Worm (Caenorhabditis elegans): Measurements from ENCODE around the gene C47E8.9.
A peak's percentile ranks its signal among the peaks of the same experiment; 100 is the strongest.

The C47E8.9 gene

ce11 chrV:14620311-14620710, 42.8 kb upstream of the C47E8.9 start:
- TF ChIP-seq zim-3 (tag; optimal IDR thresholded peaks at IDR 0.05) (no peak), pbrm-1 (GFP tag; IDR thresholded peaks at IDR 0.05) (no peak), F39B2.1 (GFP tag; IDR thresholded peaks at IDR 0.05) (no peak), snpc-4 (GFP tag; optimal IDR thresholded peaks at IDR 0.05) (no peak), snpc-4 (tag; optimal IDR thresholded peaks at IDR 0.05) (no peak), dox-1 (GFP tag; IDR thresholded peaks at IDR 0.05) (no peak), rpc-1 (optimal IDR thresholded peaks at IDR 0.05) (no peak), rpc-1 (tag; optimal IDR thresholded peaks at IDR 0.05) (no peak), pha-4 (tag; optimal IDR thresholded peaks at IDR 0.05) (no peak)

- TF ChIP-seq F22D6.2 (tag; optimal IDR thresholded peaks at IDR 0.05) (no peak), ceh-40 (GFP tag; IDR thresholded peaks at IDR 0.05) (no peak), rec-8 (tag; optimal IDR thresholded peaks at IDR 0.05) (no peak), zfh-2 (GFP tag; conservative IDR thresholded peaks at IDR 0.05) (no peak), egrh-3 (GFP tag; IDR thresholded peaks at IDR 0.05) (no peak), lsl-1 (GFP tag; optimal IDR thresholded peaks at IDR 0.05) (no peak), nhr-179 (tag; optimal IDR thresholded peaks at IDR 0.05) (no peak)
Measured at ce11 chrV:14620835-14621234, 42.3 kb upstream of the C47E8.9 start, which contains the start of gene hot-1. hot-1 (plus strand) TSS chrV:14621135.

- TF ChIP-seq attf-6 (GFP tag; IDR thresholded peaks at IDR 0.05) (no peak), xnd-1 (tag; optimal IDR thresholded peaks at IDR 0.05) (no peak), zfh-2 (GFP tag; conservative IDR thresholded peaks at IDR 0.05) (no peak), aptf-3 (GFP tag; IDR thresholded peaks at IDR 0.05) (no peak), bed-2 (GFP tag; IDR thresholded peaks at IDR 0.05) (no peak), egrh-3 (GFP tag; IDR thresholded peaks at IDR 0.05) (no peak), repo-1 (tag; optimal IDR thresholded peaks at IDR 0.05) (no peak), zim-3 (tag; optimal IDR thresholded peaks at IDR 0.05) (no peak), hmg-20 (GFP tag; IDR thresholded peaks at IDR 0.05) (no peak), nhr-80 (tag; optimal IDR thresholded peaks at IDR 0.05) (no peak), F57C9.4 (tag; optimal IDR thresholded peaks at IDR 0.05) (no peak), let-526 (GFP tag; IDR thresholded peaks at IDR 0.05) (no peak), hrde-1 (tag; optimal IDR thresholded peaks at IDR 0.05; ENCODE audit: borderline replicate concordance) (no peak), sdz-38 (tag; optimal IDR thresholded peaks at IDR 0.05) (no peak)
Measured at ce11 chrV:14625662-14626061, 37.4 kb upstream of the C47E8.9 start.

- TF ChIP-seq aptf-3 (GFP tag; IDR thresholded peaks at IDR 0.05) (no peak), egl-18 (GFP tag; IDR thresholded peaks at IDR 0.05) (no peak), lsy-27 (tag; optimal IDR thresholded peaks at IDR 0.05; ENCODE audit: borderline replicate concordance, insufficient read depth) (no peak), attf-6 (GFP tag; IDR thresholded peaks at IDR 0.05) (no peak), ama-1 (optimal IDR thresholded peaks at IDR 0.05) (no peak), ama-1 (GFP tag; optimal IDR thresholded peaks at IDR 0.05) (no peak), let-607 (tag; optimal IDR thresholded peaks at IDR 0.05) (no peak), atf-7 (tag; optimal IDR thresholded peaks at IDR 0.05) (no peak)
Measured at ce11 chrV:14631588-14631987, 31.5 kb upstream of the C47E8.9 start, which contains the start of gene F43D2.3. F43D2.3 (plus strand) TSS chrV:14631888.

ce11 chrV:14633319-14633718, 29.8 kb upstream of the C47E8.9 start:
- TF ChIP-seq lin-40 (tag; optimal IDR thresholded peaks at IDR 0.05) (peak; percentile 11), ztf-25 (GFP tag; IDR thresholded peaks at IDR 0.05) (no peak)
